Worm (Caenorhabditis elegans): Measurements from ENCODE around the gene scl-27.

scl-27 gene

DNA sequence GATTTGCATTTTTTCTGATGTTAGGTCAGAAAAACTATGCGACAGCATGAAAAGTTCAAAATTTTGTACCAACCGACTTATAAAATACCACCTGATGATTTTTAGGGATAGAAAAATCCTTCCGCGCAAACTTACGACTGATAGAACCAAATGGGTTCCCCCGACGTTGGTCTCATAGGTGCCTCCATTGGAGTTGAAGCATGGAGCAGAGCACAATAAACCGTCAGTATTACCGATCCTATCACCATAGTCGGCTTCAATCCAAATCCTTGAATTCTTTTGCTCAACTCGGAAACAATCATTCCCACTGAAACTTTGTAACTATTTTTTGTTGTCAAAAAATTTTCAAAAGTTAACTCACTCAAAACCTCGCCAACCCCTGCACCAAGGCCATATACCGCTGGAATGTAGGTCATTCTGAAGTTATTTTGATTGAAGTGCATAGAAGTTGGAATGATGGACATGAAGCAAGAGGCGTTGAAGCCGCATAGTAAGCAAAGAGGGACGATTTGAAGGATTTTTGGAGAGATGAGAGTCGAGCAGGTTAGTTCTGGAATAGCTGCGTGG is 39.4 kb downstream of the scl-27 start:
- no peak for TF ChIP-seq atf-7 (tag; optimal IDR thresholded peaks at IDR 0.05)
- TF ChIP-seq nhr-80 (tag; optimal IDR thresholded peaks at IDR 0.05), result no peak
- no peak for TF ChIP-seq F39B2.1 (GFP tag; IDR thresholded peaks at IDR 0.05)

DNA sequence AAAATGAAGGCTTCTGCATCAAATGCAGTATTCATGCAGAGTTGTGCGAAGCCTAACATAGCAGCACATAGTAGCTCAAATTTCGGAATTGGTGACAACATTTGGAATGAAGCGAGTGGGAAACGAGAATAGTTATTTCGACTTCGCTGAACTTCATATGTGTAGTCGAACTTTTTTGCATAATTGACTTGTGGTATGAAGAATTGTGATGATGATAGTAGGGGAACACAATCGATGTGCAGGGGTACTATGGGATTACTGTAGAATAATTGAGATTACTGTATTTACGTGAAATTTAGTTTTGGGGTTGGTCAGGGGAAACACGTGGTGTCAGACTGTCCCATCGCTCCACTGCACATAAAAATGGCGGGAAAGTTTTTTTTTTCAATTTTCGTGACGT is 41.1 kb downstream of the scl-27 start, which contains the start of gene B0554.7:
Gene B0554.7 (minus strand): TSS at position 101 of the 400 bp plus-strand sequence.
- TF ChIP-seq ztf-25 (GFP tag; IDR thresholded peaks at IDR 0.05), result no peak
- no peak for TF ChIP-seq B0035.1 (tag; optimal IDR thresholded peaks at IDR 0.05)
- TF ChIP-seq T07F8.4 (tag; optimal IDR thresholded peaks at IDR 0.05), result no peak
- no peak for TF ChIP-seq ztf-26 (tag; optimal IDR thresholded peaks at IDR 0.05)
- TF ChIP-seq ceh-40 (GFP tag; IDR thresholded peaks at IDR 0.05), result no peak

DNA sequence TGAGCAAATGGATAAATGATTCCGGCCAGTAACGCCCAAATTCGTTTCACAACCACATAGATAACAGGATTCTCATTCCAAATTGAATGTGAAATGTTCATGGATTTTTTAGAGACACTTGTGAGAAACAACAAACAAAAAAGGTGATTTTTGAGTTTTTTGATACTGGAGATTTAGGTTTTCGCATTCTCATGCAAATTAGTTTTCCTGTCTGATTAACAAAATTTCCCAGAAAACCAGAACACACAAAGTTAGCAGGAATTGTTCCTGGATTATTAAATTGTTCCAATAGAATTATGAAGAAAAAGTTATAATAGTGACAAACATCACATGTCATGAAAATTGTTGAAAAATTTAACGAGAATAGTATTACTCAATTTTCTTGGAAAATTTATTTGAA is 43.4 kb downstream of the scl-27 start, which contains the start of gene srh-33:
Gene srh-33 (minus strand): TSS at position 101 of the 400 bp plus-strand sequence.
- TF ChIP-seq snpc-4 (GFP tag; optimal IDR thresholded peaks at IDR 0.05), result no peak
- TF ChIP-seq snpc-4 (tag; optimal IDR thresholded peaks at IDR 0.05), result no peak
- no peak for TF ChIP-seq Y79H2A.3 (GFP tag; conservative IDR thresholded peaks at IDR 0.05)
- no peak for TF ChIP-seq T26A5.8 (tag; optimal IDR thresholded peaks at IDR 0.05)
- no peak for TF ChIP-seq lin-26 (GFP tag; IDR thresholded peaks at IDR 0.05)
- no peak for TF ChIP-seq F57C9.4 (tag; optimal IDR thresholded peaks at IDR 0.05)
- TF ChIP-seq ama-1 (optimal IDR thresholded peaks at IDR 0.05), result no peak
- no peak for TF ChIP-seq ama-1 (GFP tag; optimal IDR thresholded peaks at IDR 0.05)
- TF ChIP-seq sdz-38 (tag; optimal IDR thresholded peaks at IDR 0.05), result no peak
- no peak for TF ChIP-seq gei-17 (GFP tag; optimal IDR thresholded peaks at IDR 0.05)
- TF ChIP-seq dpl-1 (GFP tag; optimal IDR thresholded peaks at IDR 0.05), result no peak
- TF ChIP-seq nhr-27 (tag; optimal IDR thresholded peaks at IDR 0.05), result no peak
- TF ChIP-seq D2030.7 (GFP tag; IDR thresholded peaks at IDR 0.05), result no peak
- TF ChIP-seq F22D6.2 (tag; optimal IDR thresholded peaks at IDR 0.05), result no peak
- no peak for TF ChIP-seq ceh-91 (GFP tag; IDR thresholded peaks at IDR 0.05)
- TF ChIP-seq nhr-80 (tag; optimal IDR thresholded peaks at IDR 0.05), result no peak
- TF ChIP-seq unc-62 (GFP tag; optimal IDR thresholded peaks at IDR 0.05), result no peak
- no peak for TF ChIP-seq rec-8 (tag; optimal IDR thresholded peaks at IDR 0.05)
- no peak for TF ChIP-seq ztf-28 (GFP tag; IDR thresholded peaks at IDR 0.05)
- TF ChIP-seq cebp-1 (GFP tag; IDR thresholded peaks at IDR 0.05), result no peak
- TF ChIP-seq cebp-1 (tag; optimal IDR thresholded peaks at IDR 0.05), result no peak

DNA sequence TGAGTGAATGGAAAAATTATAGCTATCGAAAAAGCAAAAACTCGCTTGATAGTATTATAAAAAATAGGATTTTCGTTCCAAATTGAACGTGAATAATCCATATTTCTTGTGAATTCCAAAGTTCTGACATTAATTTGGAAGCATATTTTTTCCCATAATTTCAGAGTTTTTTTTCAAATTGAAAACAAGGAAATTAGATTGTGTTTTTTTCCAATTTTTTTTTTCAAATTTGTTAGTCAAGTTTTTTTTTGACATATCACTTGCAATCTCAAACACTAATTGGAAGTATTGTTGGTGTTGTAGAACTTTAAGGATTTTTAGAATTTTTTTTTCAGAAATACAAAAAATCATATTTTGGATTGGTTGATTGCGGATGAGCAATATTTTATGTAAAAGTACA is 46.8 kb downstream of the scl-27 start, which contains the start of gene srh-34:
Gene srh-34 (minus strand): TSS at position 101 of the 400 bp plus-strand sequence.
- TF ChIP-seq F22D6.2 (tag; optimal IDR thresholded peaks at IDR 0.05) (no peak), lir-1 (GFP tag; conservative IDR thresholded peaks at IDR 0.05) (no peak), zfh-2 (GFP tag; conservative IDR thresholded peaks at IDR 0.05) (no peak), him-1 (tag; optimal IDR thresholded peaks at IDR 0.05) (no peak), die-1 (tag; optimal IDR thresholded peaks at IDR 0.05) (no peak), let-607 (tag; optimal IDR thresholded peaks at IDR 0.05) (no peak), dox-1 (GFP tag; IDR thresholded peaks at IDR 0.05) (no peak), ztf-25 (GFP tag; IDR thresholded peaks at IDR 0.05) (no peak), egl-18 (GFP tag; IDR thresholded peaks at IDR 0.05) (no peak), lin-54 (GFP tag; optimal IDR thresholded peaks at IDR 0.05) (no peak)
